Worm (Caenorhabditis elegans) whole organism, young adult: ENCODE data around the gene algn-1.

ENCODE experiments used
- B0035.1 ChIP-seq: sonication (generic microtip); optimal IDR thresholded peaks from 2 replicates; lab custom pipeline; 2016; ENCODE audit warnings: missing genetic modification characterization, mild to moderate bottlenecking, missing compliant biosample characterization, missing genotype, missing genetic modification reagents
- B0336.3 ChIP-seq: fragments of 200-800 bp; sonication (Bioruptor generic); IDR thresholded peaks from 2 replicates; pipeline ENCODE4 v1.3.6; 2022; ENCODE audit warnings: missing genetic modification characterization, missing compliant biosample characterization
- D2030.7 ChIP-seq: fragments of 200-800 bp; sonication (Bioruptor generic); IDR thresholded peaks from 2 replicates; pipeline ENCODE4 v1.3.6; 2022; ENCODE audit warnings: missing genetic modification reagents, missing genetic modification characterization, missing compliant biosample characterization
- F10E7.11 ChIP-seq: sonication (generic microtip); optimal IDR thresholded peaks from 2 replicates; lab custom pipeline; 2017; ENCODE audit warnings: mild to moderate bottlenecking, missing genetic modification characterization, moderate library complexity, missing compliant biosample characterization
- F33H1.4 ChIP-seq: fragments of 200-800 bp; sonication (Bioruptor generic); IDR thresholded peaks from 2 replicates; pipeline ENCODE4 v1.3.6; 2022; ENCODE audit warnings: missing genetic modification reagents, missing genetic modification characterization, missing compliant biosample characterization
- F37B4.10 ChIP-seq: fragments of 200-800 bp; sonication (Bioruptor generic); IDR thresholded peaks from 2 replicates; pipeline ENCODE4 v1.3.6; 2022; ENCODE audit warnings: missing genetic modification characterization, missing compliant biosample characterization
- F57C9.4 ChIP-seq: sonication (generic microtip); optimal IDR thresholded peaks from 2 replicates; lab custom pipeline; 2017; ENCODE audit warnings: mild to moderate bottlenecking, missing genetic modification characterization, missing compliant biosample characterization
- T07F8.4 ChIP-seq: sonication (generic microtip); optimal IDR thresholded peaks from 2 replicates; lab custom pipeline; 2016; ENCODE audit warnings: mild to moderate bottlenecking, missing genetic modification characterization, moderate library complexity, missing compliant biosample characterization
- Y56A3A.18 ChIP-seq: fragments of 200-800 bp; sonication (Bioruptor generic); IDR thresholded peaks from 2 replicates; pipeline ENCODE4 v1.3.6; 2022; ENCODE audit warnings: missing genetic modification reagents, missing genetic modification characterization, missing compliant biosample characterization
- Y95B8A.8 ChIP-seq: fragments of 200-800 bp; sonication (Bioruptor generic); IDR thresholded peaks from 2 replicates; pipeline ENCODE4 v1.3.6; 2022; ENCODE audit warnings: missing genetic modification reagents, missing genetic modification characterization, missing compliant biosample characterization
- attf-3 ChIP-seq: fragments of 200-800 bp; sonication (Bioruptor generic); conservative IDR thresholded peaks from 2 replicates; pipeline ENCODE4 v1.3.6; 2022; ENCODE audit warnings: missing genetic modification reagents, missing genetic modification characterization, missing compliant biosample characterization
- bed-1 ChIP-seq: fragments of 200-800 bp; sonication (Bioruptor generic); IDR thresholded peaks from 2 replicates; pipeline ENCODE4 v1.3.6; 2022; ENCODE audit warnings: missing genetic modification reagents, missing genetic modification characterization, missing compliant biosample characterization
- cebp-1 ChIP-seq, 2 experiments: fragments of 200-800 bp in 1 of 2; sonication (Bioruptor generic) in 1 of 2; sonication (generic microtip) in 1 of 2; IDR thresholded peaks in 1 of 2; optimal IDR thresholded peaks in 1 of 2; 2 replicates each; pipeline versions ENCODE4 v1.3.6 to Lab custom; 2017 to 2022; ENCODE audit warnings: missing compliant biosample characterization in 2 of 2, missing genetic modification characterization in 2 of 2, mild to moderate bottlenecking in 1 of 2, missing genetic modification reagents in 1 of 2, moderate library complexity in 1 of 2
- ceh-58 ChIP-seq: fragments of 200-800 bp; sonication (Bioruptor generic); IDR thresholded peaks from 2 replicates; pipeline ENCODE4 v1.3.6; 2022; ENCODE audit warnings: missing genetic modification characterization, missing compliant biosample characterization
- die-1 ChIP-seq: sonication (generic microtip); optimal IDR thresholded peaks from 2 replicates; lab custom pipeline; 2016; ENCODE audit warnings: missing genotype, mild to moderate bottlenecking, missing genetic modification characterization, missing compliant biosample characterization
- dox-1 ChIP-seq: fragments of 200-800 bp; sonication (Bioruptor generic); IDR thresholded peaks from 2 replicates; pipeline ENCODE4 v1.3.6; 2022; ENCODE audit warnings: missing genetic modification reagents, missing genetic modification characterization, missing compliant biosample characterization
- dpl-1 ChIP-seq: fragments of 150-350 bp; optimal IDR thresholded peaks from 2 replicates; lab custom pipeline; 2014; ENCODE audit warnings: missing biosample characterization, missing genetic modification reagents, missing genetic modification characterization
- egl-44 ChIP-seq: fragments of 200-800 bp; sonication (Bioruptor generic); IDR thresholded peaks from 2 replicates; pipeline ENCODE4 v1.3.6; 2022; ENCODE audit warnings: missing genetic modification reagents, missing genetic modification characterization, missing compliant biosample characterization
- ets-4 ChIP-seq: fragments of 200-800 bp; sonication (Bioruptor generic); optimal IDR thresholded peaks from 2 replicates; lab custom pipeline; 2018; ENCODE audit warnings: mild to moderate bottlenecking, missing genetic modification characterization, missing compliant biosample characterization
- hlh-12 ChIP-seq: sonication (generic microtip); optimal IDR thresholded peaks from 2 replicates; lab custom pipeline; 2016; ENCODE audit warnings: missing genetic modification characterization, missing compliant biosample characterization
- hmg-1.2 ChIP-seq: fragments of 200-800 bp; sonication (Bioruptor generic); IDR thresholded peaks from 2 replicates; pipeline ENCODE4 v1.3.6; 2022; ENCODE audit warnings: missing genetic modification reagents, missing genetic modification characterization, missing compliant biosample characterization
- let-607 ChIP-seq, 2 experiments: fragments of 200-800 bp in 1 of 2; sonication (Bioruptor generic) in 1 of 2; sonication (generic microtip) in 1 of 2; optimal IDR thresholded peaks; 2 replicates each; lab custom pipeline; 2016 to 2018; ENCODE audit warnings: mild to moderate bottlenecking in 2 of 2, missing compliant biosample characterization in 2 of 2, missing genetic modification characterization in 2 of 2, moderate library complexity in 2 of 2, missing genotype in 1 of 2
- lin-40 ChIP-seq: sonication (generic microtip); optimal IDR thresholded peaks from 2 replicates; lab custom pipeline; 2016; ENCODE audit warnings: missing genetic modification characterization, mild to moderate bottlenecking, missing compliant biosample characterization, missing genotype, missing genetic modification reagents
- lin-54 ChIP-seq: fragments of 200-800 bp; sonication (Bioruptor generic); optimal IDR thresholded peaks from 2 replicates; lab custom pipeline; 2018; ENCODE audit warnings: mild to moderate bottlenecking, missing genetic modification characterization, missing compliant biosample characterization
- lir-1 ChIP-seq: fragments of 200-800 bp; sonication (Bioruptor generic); conservative IDR thresholded peaks from 2 replicates; pipeline ENCODE4 v1.3.6; 2022; ENCODE audit warnings: missing genetic modification reagents, missing genetic modification characterization, missing compliant biosample characterization
- madf-3 ChIP-seq: fragments of 200-800 bp; sonication (Bioruptor generic); IDR thresholded peaks from 2 replicates; pipeline ENCODE4 v1.3.6; 2022; ENCODE audit warnings: missing genetic modification reagents, missing genetic modification characterization, missing compliant biosample characterization
- madf-6 ChIP-seq: fragments of 200-800 bp; sonication (Bioruptor generic); IDR thresholded peaks from 2 replicates; pipeline ENCODE4 v1.3.6; 2022; ENCODE audit warnings: missing genetic modification reagents, missing genetic modification characterization, missing compliant biosample characterization
- mel-28 ChIP-seq: sonication (generic microtip); optimal IDR thresholded peaks from 2 replicates; lab custom pipeline; 2016; ENCODE audit warnings: borderline replicate concordance, mild to moderate bottlenecking, missing genetic modification characterization, missing compliant biosample characterization
- nfya-1 ChIP-seq: sonication (generic microtip); optimal IDR thresholded peaks from 2 replicates; lab custom pipeline; 2017; ENCODE audit warnings: antibody characterized with exemption, missing compliant biosample characterization, missing genetic modification characterization, borderline replicate concordance; ENCODE audit not compliant: insufficient read depth
- pha-4 ChIP-seq: fragments of 150-350 bp; sonication (generic microtip); optimal IDR thresholded peaks from 2 replicates; lab custom pipeline; 2014; ENCODE audit warnings: missing biosample characterization, missing genetic modification reagents, missing genetic modification characterization
- rec-8 ChIP-seq, 2 experiments: sonication (generic microtip); optimal IDR thresholded peaks; 2 replicates each; lab custom pipeline; 2016; ENCODE audit warnings: mild to moderate bottlenecking in 2 of 2, missing genetic modification characterization in 2 of 2, missing genetic modification reagents in 2 of 2, missing genotype in 2 of 2, missing biosample characterization in 1 of 2, missing compliant biosample characterization in 1 of 2, moderate library complexity in 1 of 2
- snpc-3.4 ChIP-seq: sonication (generic microtip); optimal IDR thresholded peaks from 2 replicates; lab custom pipeline; 2017; ENCODE audit warnings: missing genetic modification characterization, mild to moderate bottlenecking, missing compliant biosample characterization, antibody characterized with exemption, moderate library complexity, missing genotype, missing genetic modification reagents
- tlf-1 ChIP-seq: fragments of 200-800 bp; sonication (Bioruptor generic); optimal IDR thresholded peaks from 2 replicates; lab custom pipeline; 2018; ENCODE audit warnings: mild to moderate bottlenecking, missing genetic modification characterization, missing compliant biosample characterization
- unc-62 ChIP-seq: fragments of 150-350 bp; optimal IDR thresholded peaks from 2 replicates; lab custom pipeline; 2014; ENCODE audit warnings: missing biosample characterization, missing genetic modification reagents, missing genetic modification characterization
- ztf-28 ChIP-seq: fragments of 200-800 bp; sonication (Bioruptor generic); IDR thresholded peaks from 2 replicates; pipeline ENCODE4 v1.3.6; 2022; ENCODE audit warnings: missing genetic modification reagents, missing genetic modification characterization, missing compliant biosample characterization

The algn-1 gene

DNA sequence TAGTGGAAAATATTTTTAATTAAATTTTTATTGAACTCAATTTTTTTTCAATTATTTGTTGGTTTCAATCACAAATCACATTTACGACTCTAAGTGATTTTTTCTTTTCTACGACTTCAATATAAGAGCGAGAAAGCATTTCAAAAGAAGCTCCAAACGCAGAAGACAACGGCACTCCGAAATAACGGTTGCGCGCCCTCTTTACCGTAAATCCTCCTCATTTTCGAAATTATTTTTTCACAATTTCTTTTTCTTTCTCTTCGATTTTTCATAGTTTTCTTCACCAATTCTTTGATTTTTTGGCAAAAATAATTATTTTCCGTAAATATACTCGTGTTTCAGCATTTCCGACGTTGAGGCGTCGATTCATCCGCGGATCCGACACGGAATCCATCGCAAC, 44.2 kb downstream of the algn-1 start:
- peak; percentile 79 for TF ChIP-seq attf-3

DNA sequence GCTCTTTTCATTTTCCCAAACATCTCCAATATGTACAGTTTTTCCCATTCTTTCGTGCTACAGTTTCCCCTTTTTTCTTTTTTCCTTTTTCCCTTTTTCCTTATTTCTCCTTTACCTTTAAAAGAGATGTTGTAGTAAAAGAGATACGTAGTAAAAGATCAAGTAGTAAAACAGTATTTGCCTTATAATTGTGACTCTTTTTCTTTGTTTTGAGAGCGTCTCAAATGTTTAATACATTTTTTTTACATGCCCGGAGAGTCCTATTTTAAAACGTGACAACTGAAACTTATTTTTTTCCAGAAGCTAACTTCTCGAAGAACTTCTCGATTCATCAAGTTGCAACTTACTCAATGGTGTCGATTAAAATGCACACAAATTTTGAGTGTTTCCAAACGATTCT, 47.9 kb downstream of the algn-1 start, which contains the start of gene F23F12.12:
TSS of gene F23F12.12 (plus strand) at position 301 of the 400 bp plus-strand sequence.
- TF ChIP-seq lin-40 (tag; lab: Kevin White, UChicago) = no peak
- TF ChIP-seq mel-28 (tag; lab: Kevin White, UChicago) = no peak
- no peak for TF ChIP-seq snpc-3.4 (tag; lab: Kevin White, UChicago)
- no peak for TF ChIP-seq unc-62 (GFP tag; lab: Kevin White, UChicago)
- TF ChIP-seq tlf-1 (GFP tag; lab: Kevin White, UChicago) = no peak
- TF ChIP-seq B0336.3 = no peak
- no peak for TF ChIP-seq F10E7.11 (tag; lab: Kevin White, UChicago)
- no peak for TF ChIP-seq madf-6 (GFP tag; lab: Robert Waterston, UW)
- no peak for TF ChIP-seq hlh-12 (tag; lab: Kevin White, UChicago)
- no peak for TF ChIP-seq rec-8 (tag; optimal IDR thresholded peaks at IDR 0.05; lab: Kevin White, UChicago)
- no peak for TF ChIP-seq lir-1 (GFP tag; lab: Robert Waterston, UW)
- TF ChIP-seq D2030.7 (GFP tag; lab: Robert Waterston, UW) = no peak
- no peak for TF ChIP-seq madf-3
- no peak for TF ChIP-seq ztf-28 (GFP tag; lab: Robert Waterston, UW)
- TF ChIP-seq F37B4.10 = no peak
- TF ChIP-seq F57C9.4 = no peak
- no peak for TF ChIP-seq pha-4 (tag; lab: Kevin White, UChicago)

DNA sequence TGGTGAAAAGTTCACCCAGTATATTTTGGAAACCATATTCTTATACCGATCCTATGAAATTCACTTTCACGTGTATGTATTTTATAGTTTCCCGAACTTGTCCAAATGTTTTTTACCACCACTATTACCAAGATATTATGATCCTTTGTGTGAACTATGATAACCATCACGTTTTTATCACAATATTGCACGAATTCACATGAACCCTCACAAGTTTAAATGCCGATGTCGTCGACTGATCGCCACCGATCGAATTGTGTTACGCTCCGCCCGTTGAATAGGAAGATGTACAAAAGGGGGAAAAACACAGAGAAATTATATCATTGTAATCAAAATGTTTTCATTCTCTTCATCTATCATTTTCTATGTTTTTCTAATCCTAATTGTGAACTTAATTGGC, 48.4 kb downstream of the algn-1 start:
- TF ChIP-seq ceh-58 (no peak), cebp-1 (GFP tag; IDR thresholded peaks at IDR 0.05; lab: Robert Waterston, UW) (no peak), cebp-1 (tag; optimal IDR thresholded peaks at IDR 0.05; lab: Kevin White, UChicago) (no peak), mel-28 (tag; lab: Kevin White, UChicago) (no peak), D2030.7 (GFP tag; lab: Robert Waterston, UW) (no peak), die-1 (tag; lab: Kevin White, UChicago) (no peak), nfya-1 (no peak), bed-1 (GFP tag; lab: Robert Waterston, UW) (no peak), Y95B8A.8 (no peak), T07F8.4 (no peak), F57C9.4 (no peak), dpl-1 (no peak), let-607 (tag; optimal IDR thresholded peaks at IDR 0.05; lab: Kevin White, UChicago) (no peak), egl-44 (GFP tag; lab: Robert Waterston, UW) (no peak), F33H1.4 (no peak), ets-4 (GFP tag; lab: Kevin White, UChicago) (no peak), lin-54 (GFP tag; lab: Kevin White, UChicago) (no peak), Y56A3A.18 (GFP tag; lab: Robert Waterston, UW) (no peak), B0035.1 (tag; lab: Kevin White, UChicago) (no peak), dox-1 (GFP tag; lab: Robert Waterston, UW) (no peak), hmg-1.2 (no peak)
